Fruit fly (Drosophila melanogaster) whole organism, wandering third instar larva: ENCODE measurements around the gene Traf-like.

Experiments
- Sp1 ChIP-seq: fragments of 200-800 bp; sonication (Bioruptor generic); optimal IDR thresholded peaks from 3 replicates; lab custom pipeline; 2019; ENCODE audit warnings: missing biosample characterization, mild to moderate bottlenecking, missing genetic modification characterization, moderate library complexity
- foxo ChIP-seq, 2 experiments: fragments of 200-800 bp; sonication (Bioruptor generic); optimal IDR thresholded peaks; 2 replicates in 1 of 2; 3 replicates in 1 of 2; lab custom pipeline; 2016 to 2017; ENCODE audit warnings: missing biosample characterization in 2 of 2, missing genetic modification characterization in 2 of 2
- fru ChIP-seq: fragments of 200-800 bp; sonication (Bioruptor generic); optimal IDR thresholded peaks from 3 replicates; lab custom pipeline; 2016; ENCODE audit warnings: missing biosample characterization, mild to moderate bottlenecking, missing genetic modification characterization
- jim ChIP-seq: fragments of 175-275, 200-325 bp; sonication (Bioruptor generic); optimal IDR thresholded peaks from 2 replicates; lab custom pipeline; 2016; ENCODE audit warnings: missing biosample characterization, mild to moderate bottlenecking, missing genetic modification characterization

dm6 chrX:16441245-16441644, 26.4 kb downstream of the Traf-like start, which contains the start of the genes Cdc50 and rngo:
- no peak for TF ChIP-seq jim (GFP tag; lab: Kevin White, UChicago)
- TF ChIP-seq foxo (GFP tag; optimal IDR thresholded peaks at IDR 0.05; lab: Kevin White, UChicago), result peak in 1 of 2 experiments; percentile 15
- peak; percentile 55 for TF ChIP-seq Sp1
- TF ChIP-seq fru (GFP tag; lab: Kevin White, UChicago), result no peak
